Fruit fly (Drosophila melanogaster): ENCODE data around the gene GlcAT-P.

- no peak for TF ChIP-seq CG8478 (optimal IDR thresholded peaks at IDR 0.05)
- no peak for TF ChIP-seq CTCF (optimal IDR thresholded peaks at IDR 0.05)
These were observed 10.6 kb downstream of the GlcAT-P start for dm6 chr3L:11186768-11187167.
